Fruit fly (Drosophila melanogaster): ENCODE results near the gene CG7920.

The CG7920 gene

DNA sequence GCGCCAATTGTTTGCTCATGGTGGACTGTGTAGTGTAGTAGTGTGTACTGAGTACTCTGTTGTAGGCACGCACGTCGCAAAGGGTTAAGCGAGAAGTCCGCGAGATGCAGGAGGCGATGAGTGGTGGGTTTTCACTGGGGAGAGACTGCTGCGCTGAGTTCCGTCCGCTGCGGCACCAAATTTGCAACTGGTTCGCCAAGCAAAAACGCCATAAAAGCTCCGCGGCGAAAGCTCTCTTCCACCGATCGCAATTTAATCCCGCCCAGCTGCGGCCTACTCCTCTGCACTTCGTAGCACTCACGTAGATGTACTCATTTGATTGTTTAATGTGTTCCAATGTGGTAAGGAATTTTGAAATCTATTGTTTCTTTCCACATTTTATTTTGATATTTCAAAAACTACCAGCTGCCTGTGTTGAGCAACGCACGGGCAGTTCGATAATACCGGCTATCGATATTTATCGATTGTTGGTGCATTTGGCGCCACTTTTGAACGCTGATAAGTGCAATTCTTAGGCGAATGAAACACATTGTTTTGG lies at the start of gene CG7920 (continued):
- TF ChIP-seq vvl (GFP tag; IDR thresholded peaks at IDR 0.05), result no peak; the same call in 1 of the 2 replicates
- no peak for TF ChIP-seq NK7.1 (GFP tag; optimal IDR thresholded peaks at IDR 0.05)
- TF ChIP-seq CG6854 (GFP tag; optimal IDR thresholded peaks at IDR 0.05), result peak; percentile 43
- peak; percentile 12; the same call in 1 of the 2 replicates for TF ChIP-seq NFAT (GFP tag; IDR thresholded peaks at IDR 0.05)
- TF ChIP-seq nmo (GFP tag; optimal IDR thresholded peaks at IDR 0.05), result peak; percentile 1
- TF ChIP-seq Fer1 (GFP tag; optimal IDR thresholded peaks at IDR 0.05), result peak; percentile 71
- no peak for TF ChIP-seq onecut (GFP tag; IDR thresholded peaks at IDR 0.05)
- no peak for TF ChIP-seq Elba2 (GFP tag; optimal IDR thresholded peaks at IDR 0.05)
- no peak for TF ChIP-seq CG12744 (GFP tag; optimal IDR thresholded peaks at IDR 0.05)
- no peak for TF ChIP-seq CG9215 (GFP tag; IDR thresholded peaks at IDR 0.05)
- no peak for TF ChIP-seq CG13424 (tag; optimal IDR thresholded peaks at IDR 0.05)
- peak; percentile 65; the same call in 1 of the 3 replicates for TF ChIP-seq hb (GFP tag; IDR thresholded peaks at IDR 0.05; ENCODE audit: partially characterized antibody)
- peak; percentile 22; the same call in 1 of the 2 replicates for TF ChIP-seq chm (GFP tag; IDR thresholded peaks at IDR 0.05)
- TF ChIP-seq CG18619 (GFP tag; optimal IDR thresholded peaks at IDR 0.05), result no peak
- no peak for TF ChIP-seq CG15073 (GFP tag; optimal IDR thresholded peaks at IDR 0.05)
- TF ChIP-seq CG10565 (GFP tag; optimal IDR thresholded peaks at IDR 0.05), result no peak
- TF ChIP-seq ato (GFP tag; IDR thresholded peaks at IDR 0.05; ENCODE audit: partially characterized antibody), result peak; percentile 61; the same call in 1 of the 2 replicates
- TF ChIP-seq HLH4C (GFP tag; IDR thresholded peaks at IDR 0.05; ENCODE audit: partially characterized antibody), result peak; percentile 71
- TF ChIP-seq dati (GFP tag; IDR thresholded peaks at IDR 0.05), result no peak
- no peak for TF ChIP-seq btn (GFP tag; optimal IDR thresholded peaks at IDR 0.05)
- peak; percentile 61 for TF ChIP-seq bbx (GFP tag; IDR thresholded peaks at IDR 0.05; ENCODE audit: partially characterized antibody)
- TF ChIP-seq CG11093 (GFP tag; IDR thresholded peaks at IDR 0.05), result no peak
- peak; percentile 53; the same call in 2 of the 3 replicates for TF ChIP-seq CG14860 (GFP tag; IDR thresholded peaks at IDR 0.05; ENCODE audit: partially characterized antibody)
- peak; percentile 37 for TF ChIP-seq abd-A (tag; optimal IDR thresholded peaks at IDR 0.05)
- TF ChIP-seq lov (optimal IDR thresholded peaks at IDR 0.05), result no peak
- TF ChIP-seq lov (GFP tag; IDR thresholded peaks at IDR 0.05), result no peak
- TF ChIP-seq jigr1 (GFP tag; IDR thresholded peaks at IDR 0.05), result no peak
- TF ChIP-seq CG7357 (GFP tag; IDR thresholded peaks at IDR 0.05), result no peak
- no peak for TF ChIP-seq twi (tag; optimal IDR thresholded peaks at IDR 0.05)
- no peak for TF ChIP-seq repo (GFP tag; optimal IDR thresholded peaks at IDR 0.05)
- peak; percentile 6 for TF ChIP-seq PHDP (tag; optimal IDR thresholded peaks at IDR 0.05)
- peak; percentile 74 for TF ChIP-seq Sry-δ (GFP tag; optimal IDR thresholded peaks at IDR 0.05)
- TF ChIP-seq CG5245 (GFP tag; optimal IDR thresholded peaks at IDR 0.05), result no peak
- peak; percentile 14 for TF ChIP-seq Meics (GFP tag; optimal IDR thresholded peaks at IDR 0.05)
- no peak for TF ChIP-seq ham (GFP tag; IDR thresholded peaks at IDR 0.05)
- TF ChIP-seq CG15514 (GFP tag; optimal IDR thresholded peaks at IDR 0.05), result peak; percentile 98
- peak; percentile 71 for TF ChIP-seq Sin3A (optimal IDR thresholded peaks at IDR 0.05)
- no peak for TF ChIP-seq MTF-1 (GFP tag; optimal IDR thresholded peaks at IDR 0.05; ENCODE audit: borderline replicate concordance)
- TF ChIP-seq CG10274 (GFP tag; optimal IDR thresholded peaks at IDR 0.05), result peak; percentile 16
- TF ChIP-seq CG33213 (GFP tag; optimal IDR thresholded peaks at IDR 0.05), result peak; percentile 42
- no peak for TF ChIP-seq Bdp1 (GFP tag; optimal IDR thresholded peaks at IDR 0.05)
- TF ChIP-seq CG4854 (GFP tag; optimal IDR thresholded peaks at IDR 0.05), result no peak
- peak; percentile 13; the same call in 1 of the 3 replicates for TF ChIP-seq mld (GFP tag; IDR thresholded peaks at IDR 0.05; ENCODE audit: partially characterized antibody)
- TF ChIP-seq CG13296 (GFP tag; optimal IDR thresholded peaks at IDR 0.05), result peak; percentile 48
- peak; percentile 30; the same call in 1 of the 3 replicates for TF ChIP-seq CG7963 (GFP tag; IDR thresholded peaks at IDR 0.05; ENCODE audit: partially characterized antibody)
- TF ChIP-seq CG32532 (GFP tag; IDR thresholded peaks at IDR 0.05), result peak; percentile 41; the same call in 1 of the 2 replicates
- TF ChIP-seq CHES-1-like (GFP tag; optimal IDR thresholded peaks at IDR 0.05), result peak; percentile 3
- peak; percentile 87 for TF ChIP-seq BEAF-32 (GFP tag; optimal IDR thresholded peaks at IDR 0.05)
- no peak for TF ChIP-seq jing (GFP tag; optimal IDR thresholded peaks at IDR 0.05)
- TF ChIP-seq Jarid2 (GFP tag; optimal IDR thresholded peaks at IDR 0.05), result peak; percentile 83
